Worm (Caenorhabditis elegans) whole organism, L3 larva: ENCODE results near the gene H03G16.7.

Experiments
- R02D3.7 ChIP-seq: fragments of 150-350 bp; optimal IDR thresholded peaks from 2 replicates; lab custom pipeline; 2014; ENCODE audit warnings: missing biosample characterization, missing genetic modification characterization
- ZK546.5 ChIP-seq: sonication (generic microtip); optimal IDR thresholded peaks from 2 replicates; lab custom pipeline; 2017; ENCODE audit warnings: missing biosample characterization, missing genetic modification characterization
- aly-2 ChIP-seq: fragments of 150-350 bp; optimal IDR thresholded peaks from 2 replicates; lab custom pipeline; 2014; ENCODE audit warnings: missing biosample characterization, missing genetic modification characterization
- ama-1 ChIP-seq: fragments of 150-350 bp; optimal IDR thresholded peaks from 2 replicates; lab custom pipeline; 2018
- ceh-28 ChIP-seq: fragments of 150-350 bp; optimal IDR thresholded peaks from 2 replicates; lab custom pipeline; 2014; ENCODE audit warnings: missing biosample characterization, missing genetic modification reagents, missing genetic modification characterization
- ceh-82 ChIP-seq: fragments of 150-350 bp; optimal IDR thresholded peaks from 2 replicates; lab custom pipeline; 2014; ENCODE audit warnings: missing biosample characterization, missing genetic modification characterization
- daf-12 ChIP-seq: fragments of 150-350 bp; optimal IDR thresholded peaks from 2 replicates; lab custom pipeline; 2014; ENCODE audit warnings: missing biosample characterization, missing genetic modification reagents, missing genetic modification characterization
- egl-27 ChIP-seq: sonication (generic microtip); optimal IDR thresholded peaks from 4 replicates; lab custom pipeline; 2017; ENCODE audit warnings: missing biosample characterization, missing genetic modification reagents, missing genetic modification characterization
- elt-1 ChIP-seq: fragments of 150-350 bp; optimal IDR thresholded peaks from 2 replicates; lab custom pipeline; 2014; ENCODE audit warnings: missing biosample characterization, missing genetic modification characterization
- elt-2 ChIP-seq: sonication (generic microtip); optimal IDR thresholded peaks from 2 replicates; lab custom pipeline; 2016; ENCODE audit warnings: missing genetic modification reagents, mild to moderate bottlenecking, missing genetic modification characterization, missing compliant biosample characterization
- fkh-10 ChIP-seq: sonication (generic microtip); optimal IDR thresholded peaks from 2 replicates; lab custom pipeline; 2017; ENCODE audit warnings: missing biosample characterization, missing genetic modification reagents, missing genetic modification characterization
- hmg-11 ChIP-seq: sonication (generic microtip); optimal IDR thresholded peaks from 2 replicates; lab custom pipeline; 2016; ENCODE audit warnings: missing genetic modification characterization, missing compliant biosample characterization
- lin-15B ChIP-seq: fragments of 150-350 bp; optimal IDR thresholded peaks from 2 replicates; lab custom pipeline; 2014; ENCODE audit warnings: missing biosample characterization, missing genetic modification characterization
- lin-39 ChIP-seq: fragments of 150-350 bp; optimal IDR thresholded peaks from 2 replicates; lab custom pipeline; 2018; ENCODE audit warnings: missing biosample characterization, missing genetic modification reagents, missing genetic modification characterization
- mdl-1 ChIP-seq: fragments of 150-350 bp; optimal IDR thresholded peaks from 2 replicates; lab custom pipeline; 2014; ENCODE audit warnings: missing biosample characterization, missing genetic modification characterization
- mml-1 ChIP-seq: fragments of 150-350 bp; sonication (generic microtip); optimal IDR thresholded peaks from 3 replicates; lab custom pipeline; 2014; ENCODE audit warnings: missing biosample characterization, missing genetic modification characterization
- nhr-11 ChIP-seq: fragments of 150-350 bp; optimal IDR thresholded peaks from 2 replicates; lab custom pipeline; 2014; ENCODE audit warnings: missing biosample characterization, missing genetic modification characterization
- nhr-12 ChIP-seq: fragments of 150-350 bp; optimal IDR thresholded peaks from 2 replicates; lab custom pipeline; 2014; ENCODE audit warnings: missing biosample characterization, missing genetic modification characterization
- nhr-23 ChIP-seq: fragments of 150-350 bp; optimal IDR thresholded peaks from 2 replicates; lab custom pipeline; 2014; ENCODE audit warnings: missing biosample characterization, missing genetic modification reagents, missing genetic modification characterization
- nhr-237 ChIP-seq: fragments of 150-350 bp; optimal IDR thresholded peaks from 2 replicates; lab custom pipeline; 2014; ENCODE audit warnings: missing biosample characterization, missing genetic modification characterization
- nhr-25 ChIP-seq: sonication (generic microtip); optimal IDR thresholded peaks from 2 replicates; lab custom pipeline; 2017; ENCODE audit warnings: missing biosample characterization, missing genetic modification characterization
- nhr-28 ChIP-seq: fragments of 150-350 bp; optimal IDR thresholded peaks from 2 replicates; lab custom pipeline; 2014; ENCODE audit warnings: missing biosample characterization, missing genetic modification characterization
- nhr-43 ChIP-seq: sonication (generic microtip); optimal IDR thresholded peaks from 2 replicates; lab custom pipeline; 2016; ENCODE audit warnings: mild to moderate bottlenecking, missing genetic modification characterization, missing compliant biosample characterization; ENCODE audit not compliant: poor library complexity, severe bottlenecking
- nhr-76 ChIP-seq: fragments of 150-350 bp; sonication (generic microtip); optimal IDR thresholded peaks from 5 replicates; lab custom pipeline; 2014; ENCODE audit warnings: missing biosample characterization, missing genetic modification characterization
- nhr-77 ChIP-seq: fragments of 150-350 bp; optimal IDR thresholded peaks from 2 replicates; lab custom pipeline; 2014; ENCODE audit warnings: missing biosample characterization, missing genetic modification characterization
- pha-4 ChIP-seq: fragments of 150-350 bp; optimal IDR thresholded peaks from 2 replicates; lab custom pipeline; 2014; ENCODE audit warnings: missing biosample characterization, missing genetic modification reagents, missing genetic modification characterization
- pqm-1 ChIP-seq: fragments of 150-350 bp; optimal IDR thresholded peaks from 2 replicates; lab custom pipeline; 2017; ENCODE audit warnings: missing biosample characterization, missing genetic modification characterization, inconsistent platforms
- sea-2 ChIP-seq: fragments of 150-350 bp; sonication (generic microtip); optimal IDR thresholded peaks from 4 replicates; lab custom pipeline; 2014; ENCODE audit warnings: missing biosample characterization, missing genetic modification reagents, missing genetic modification characterization
- skn-1 ChIP-seq: fragments of 150-350 bp; optimal IDR thresholded peaks from 2 replicates; lab custom pipeline; 2014; ENCODE audit warnings: missing biosample characterization, missing genetic modification characterization
- snpc-4 ChIP-seq: fragments of 150-350 bp; optimal IDR thresholded peaks from 2 replicates; lab custom pipeline; 2014; ENCODE audit warnings: missing biosample characterization, missing genetic modification characterization
- tbx-2 ChIP-seq: sonication (generic microtip); optimal IDR thresholded peaks from 2 replicates; lab custom pipeline; 2016; ENCODE audit warnings: mild to moderate bottlenecking, missing genetic modification characterization, missing compliant biosample characterization
- unc-62 ChIP-seq: fragments of 150-350 bp; sonication (generic microtip); optimal IDR thresholded peaks from 4 replicates; lab custom pipeline; 2014; ENCODE audit warnings: missing biosample characterization, missing genetic modification reagents, missing genetic modification characterization
- ztf-4 ChIP-seq: fragments of 150-350 bp; optimal IDR thresholded peaks from 2 replicates; lab custom pipeline; 2014; ENCODE audit warnings: missing biosample characterization, missing genetic modification characterization

H03G16.7 gene

ce11 chrX:15057900-15058299 lies 2.1 kb upstream of the H03G16.7 start:
- TF ChIP-seq nhr-77 (tag; lab: Kevin White, UChicago) (no peak), nhr-43 (no peak), nhr-28 (tag; lab: Kevin White, UChicago) (no peak), snpc-4 (tag; lab: Kevin White, UChicago) (no peak), nhr-12 (tag; lab: Kevin White, UChicago) (no peak), ceh-28 (no peak), sea-2 (GFP tag; lab: Kevin White, UChicago) (no peak), tbx-2 (tag; lab: Kevin White, UChicago) (no peak), nhr-237 (tag; lab: Kevin White, UChicago) (no peak), egl-27 (tag; lab: Kevin White, UChicago) (no peak), mdl-1 (tag; lab: Kevin White, UChicago) (no peak)

DNA sequence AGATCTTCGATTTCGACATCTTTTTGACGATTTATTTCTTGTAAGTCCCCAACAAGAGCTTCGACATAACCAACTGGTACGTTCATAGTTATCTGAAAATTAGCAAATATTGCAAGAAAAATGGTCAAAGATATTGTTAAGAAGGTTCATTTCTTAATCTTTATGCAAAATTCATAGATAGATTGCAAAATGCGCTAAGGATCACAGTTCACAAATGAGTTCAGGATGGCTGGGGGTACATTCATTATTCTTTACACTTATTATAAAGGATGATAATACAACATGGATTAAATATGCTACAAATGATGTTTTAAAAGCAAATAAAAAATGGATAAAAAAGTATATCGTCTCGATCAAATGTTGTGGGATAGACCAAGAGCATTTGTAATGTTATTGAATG lies 923 bp upstream of the H03G16.7 start, which contains the start of gene H03G16.5:
Gene H03G16.5, minus strand, starts transcription at position 101 of the 400 bp plus-strand sequence.
- TF ChIP-seq unc-62 (GFP tag; lab: Kevin White, UChicago), result no peak
- no peak for TF ChIP-seq nhr-11 (tag; lab: Kevin White, UChicago)
- TF ChIP-seq mml-1 (tag; lab: Kevin White, UChicago), result no peak
- no peak for TF ChIP-seq nhr-23 (tag; lab: Kevin White, UChicago)
- TF ChIP-seq hmg-11 (tag; lab: Kevin White, UChicago), result no peak
- TF ChIP-seq pqm-1 (tag; lab: Kevin White, UChicago), result no peak
- no peak for TF ChIP-seq nhr-76 (tag; lab: Kevin White, UChicago)
- no peak for TF ChIP-seq daf-12 (tag; lab: Kevin White, UChicago)
- TF ChIP-seq fkh-10 (GFP tag; lab: Kevin White, UChicago), result no peak
- TF ChIP-seq skn-1 (tag; lab: Kevin White, UChicago), result no peak

DNA sequence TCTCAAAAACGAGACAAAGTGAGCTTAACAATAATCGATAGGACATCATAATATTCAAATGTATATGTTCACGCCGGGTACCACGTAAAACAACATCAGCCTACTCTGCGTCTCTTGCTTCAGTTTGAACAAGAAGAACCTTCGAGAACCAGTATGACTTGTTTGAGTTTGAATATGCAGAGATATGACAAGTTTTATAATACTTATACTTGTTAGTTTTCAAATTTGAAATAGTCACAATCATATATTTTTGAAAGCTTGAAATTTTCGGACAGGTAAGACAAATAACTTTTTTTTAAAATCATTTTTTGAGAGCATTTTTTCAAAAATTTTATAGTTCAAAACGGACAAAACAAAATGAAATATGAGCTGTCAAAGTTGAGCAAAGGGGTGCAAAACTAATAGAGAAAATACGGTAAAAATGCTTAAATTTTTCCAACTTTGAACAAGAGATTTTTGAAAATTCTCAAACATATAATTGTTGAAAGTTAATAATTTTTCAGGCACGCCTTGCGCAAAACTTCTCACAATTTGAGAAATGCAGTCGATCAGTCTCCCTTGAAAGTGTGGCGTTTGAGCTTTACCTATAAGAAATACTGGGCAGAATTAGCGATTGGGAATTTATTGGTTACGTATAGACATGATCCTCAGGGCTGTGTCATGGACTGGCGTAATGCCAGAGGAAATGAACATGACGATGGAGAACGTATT lies 2.4 kb downstream of the H03G16.7 start, which contains the start of gene H03G16.1:
Gene H03G16.1, plus strand, starts transcription at position 661 of the 711 bp plus-strand sequence.
- TF ChIP-seq elt-1 (tag; lab: Kevin White, UChicago), result no peak

DNA sequence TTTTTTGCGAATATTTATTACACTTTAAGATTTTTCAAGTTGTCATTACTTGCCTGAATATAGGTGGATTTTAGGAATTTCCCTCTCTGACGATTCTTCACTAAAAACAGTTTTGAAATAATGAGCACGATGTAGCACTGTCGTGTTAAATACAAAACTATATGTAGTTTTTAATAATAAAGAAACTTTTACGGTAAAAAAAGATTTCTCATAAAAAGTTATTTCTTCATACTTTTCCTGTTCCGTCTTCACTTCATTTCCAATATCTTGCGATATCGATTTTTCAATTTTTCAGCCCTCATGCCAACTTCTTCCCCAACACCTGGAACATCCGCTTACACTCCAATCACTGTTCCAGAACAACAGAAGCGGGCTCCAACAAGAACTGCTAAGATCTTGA lies 3.4 kb downstream of the H03G16.7 start, which contains the start of gene H03G16.6:
Gene H03G16.6, plus strand, starts transcription at position 301 of the 400 bp plus-strand sequence.
- TF ChIP-seq fkh-10 (GFP tag; lab: Kevin White, UChicago), result no peak

- TF ChIP-seq ZK546.5 (tag; lab: Kevin White, UChicago), result no peak
- TF ChIP-seq pha-4, result peak; percentile 58
- TF ChIP-seq elt-2 (tag; lab: Kevin White, UChicago), result peak; percentile 4
These were observed 5.8 kb downstream of the H03G16.7 start for ce11 chrX:15050006-15050405.

DNA sequence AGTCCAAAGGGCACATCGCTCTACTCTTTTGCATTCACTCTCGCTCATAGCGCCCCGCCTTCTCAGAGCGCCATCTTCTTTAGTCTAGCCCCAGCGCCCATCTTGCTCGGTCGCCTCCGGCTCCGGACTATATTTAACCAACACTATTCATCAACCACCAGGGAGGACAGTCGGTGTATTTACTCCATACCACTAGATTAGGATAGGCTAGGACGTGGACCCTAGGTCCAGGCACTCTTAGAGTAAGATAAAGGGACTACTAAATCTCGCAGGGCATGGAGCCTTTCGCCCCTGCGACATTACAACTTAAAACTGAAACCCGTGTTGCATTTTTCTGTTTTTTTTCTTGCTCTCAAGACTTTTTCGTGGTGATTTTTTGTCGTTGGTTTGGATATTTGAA lies 8.3 kb downstream of the H03G16.7 start:
- TF ChIP-seq elt-1 (tag; lab: Kevin White, UChicago) (no peak), ceh-82 (tag; lab: Kevin White, UChicago) (no peak), nhr-25 (tag; lab: Kevin White, UChicago) (no peak), R02D3.7 (tag; lab: Kevin White, UChicago) (no peak), ztf-4 (tag; lab: Kevin White, UChicago) (no peak), lin-39 (tag; lab: Kevin White, UChicago) (no peak), aly-2 (tag; lab: Kevin White, UChicago) (no peak), lin-15B (tag; lab: Kevin White, UChicago) (no peak), snpc-4 (tag; lab: Kevin White, UChicago) (no peak), ama-1 (lab: Kevin White, UChicago) (no peak), sea-2 (GFP tag; lab: Kevin White, UChicago) (no peak)
